Worm (Caenorhabditis elegans) whole organism, L3 larva: ENCODE data around the gene K09E9.1.

ENCODE experiments used
- ama-1 ChIP-seq: fragments of 150-350 bp; optimal IDR thresholded peaks from 2 replicates; lab custom pipeline; 2018
- elt-1 ChIP-seq: fragments of 150-350 bp; optimal IDR thresholded peaks from 2 replicates; lab custom pipeline; 2014; ENCODE audit warnings: missing biosample characterization, missing genetic modification characterization
- elt-3 ChIP-seq, 3 experiments: fragments of 150-350 bp in 1 of 3; sonication (generic microtip) in 2 of 3; optimal IDR thresholded peaks; 2 replicates in 2 of 3; 4 replicates in 1 of 3; lab custom pipeline; 2014 to 2017; ENCODE audit warnings: missing biosample characterization in 3 of 3, missing genetic modification characterization in 3 of 3
- jun-1 ChIP-seq: fragments of 150-350 bp; optimal IDR thresholded peaks from 2 replicates; lab custom pipeline; 2014; ENCODE audit warnings: missing biosample characterization, missing genetic modification reagents, missing genetic modification characterization
- lsy-12 ChIP-seq: sonication (generic microtip); optimal IDR thresholded peaks from 2 replicates; lab custom pipeline; 2016; ENCODE audit warnings: mild to moderate bottlenecking, missing genetic modification characterization, missing compliant biosample characterization
- nhr-12 ChIP-seq: fragments of 150-350 bp; optimal IDR thresholded peaks from 2 replicates; lab custom pipeline; 2014; ENCODE audit warnings: missing biosample characterization, missing genetic modification characterization
- nhr-76 ChIP-seq: fragments of 150-350 bp; sonication (generic microtip); optimal IDR thresholded peaks from 5 replicates; lab custom pipeline; 2014; ENCODE audit warnings: missing biosample characterization, missing genetic modification characterization
- pqm-1 ChIP-seq: fragments of 150-350 bp; optimal IDR thresholded peaks from 2 replicates; lab custom pipeline; 2017; ENCODE audit warnings: missing biosample characterization, missing genetic modification characterization, inconsistent platforms
- snpc-4 ChIP-seq: fragments of 150-350 bp; optimal IDR thresholded peaks from 2 replicates; lab custom pipeline; 2014; ENCODE audit warnings: missing biosample characterization, missing genetic modification characterization

ce11 chrX:15594019-15594418 is 26.3 kb upstream of the K09E9.1 start:
- TF ChIP-seq elt-1 (no peak), nhr-76 (tag; lab: Kevin White, UChicago) (no peak), snpc-4 (tag; lab: Kevin White, UChicago) (no peak), nhr-12 (tag; lab: Kevin White, UChicago) (no peak), pqm-1 (tag; lab: Kevin White, UChicago) (no peak), jun-1 (no peak), ama-1 (no peak), elt-3 (tag; optimal IDR thresholded peaks at IDR 0.05; lab: Kevin White, UChicago) (no peak), lsy-12 (tag; lab: Kevin White, UChicago) (no peak)
